Fruit fly (Drosophila melanogaster) whole organism, adult: ENCODE measurements around the gene S6k.

ENCODE experiments used
- CG1620 ChIP-seq: fragments of 200-800 bp; sonication (Bioruptor generic); optimal IDR thresholded peaks from 2 replicates; lab custom pipeline; 2016; ENCODE audit warnings: missing biosample characterization, missing genetic modification characterization
- Hr96 ChIP-seq: fragments of 200-800 bp; sonication (Bioruptor generic); optimal IDR thresholded peaks from 2 replicates; lab custom pipeline; 2016; ENCODE audit warnings: missing biosample characterization, missing genetic modification characterization
- kay ChIP-seq: fragments of 200-800 bp; sonication (Bioruptor generic); peaks from one replicate; lab custom pipeline; 2016; ENCODE audit warnings: missing biosample characterization, missing genetic modification characterization, borderline replicate concordance
- toe ChIP-seq: fragments of 200-800 bp; sonication (Bioruptor generic); optimal IDR thresholded peaks from 2 replicates; lab custom pipeline; 2016; ENCODE audit warnings: missing biosample characterization, missing genetic modification characterization

DNA sequence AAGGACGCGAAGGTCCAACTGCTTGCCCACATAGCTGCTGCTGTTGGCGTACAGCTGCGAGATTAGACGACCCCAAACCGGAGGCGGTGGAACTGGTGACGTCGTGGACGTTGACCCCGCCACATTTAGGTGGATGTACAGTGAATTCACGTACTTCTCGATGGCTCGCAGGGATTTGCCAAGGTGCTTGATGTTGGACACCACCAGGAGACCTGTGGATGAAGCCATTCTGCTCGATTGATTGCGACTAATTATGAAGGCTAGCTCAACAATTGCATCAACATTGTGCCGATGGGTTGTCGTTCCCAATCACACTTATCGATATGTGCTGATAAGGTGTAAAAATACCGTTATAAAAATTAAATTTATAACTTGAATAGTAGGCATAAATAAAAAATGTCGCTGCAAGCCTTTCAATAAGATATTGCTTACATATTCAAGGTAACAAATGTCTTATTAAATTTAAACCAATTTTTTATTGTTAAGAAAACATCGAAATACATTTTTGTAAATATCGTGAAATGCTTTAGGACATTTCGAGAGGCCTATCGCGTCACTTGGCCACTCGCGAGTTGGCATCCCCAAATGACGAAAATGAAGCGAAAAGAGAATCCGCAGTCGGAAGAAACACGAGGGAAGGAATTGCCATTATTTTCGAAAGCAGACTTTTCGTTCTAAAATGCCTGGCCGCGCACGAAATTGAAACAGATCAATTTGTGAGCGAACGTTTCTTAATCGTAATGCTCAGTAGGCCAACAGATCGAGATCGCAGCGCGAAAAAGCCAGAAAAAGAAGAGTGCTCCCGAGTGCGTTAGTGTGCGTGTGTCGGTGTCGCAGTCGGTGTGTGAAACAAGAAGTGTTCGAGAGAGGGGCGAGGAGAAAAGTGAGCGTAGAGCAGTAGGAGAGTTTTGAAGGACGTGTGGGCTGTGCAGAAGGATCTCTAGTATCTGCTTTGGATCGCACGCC is 41.9 kb downstream of the S6k start, which contains the start of the genes Ppat-Dpck and scny:
- no peak for TF ChIP-seq kay
- TF ChIP-seq Hr96 (GFP tag; lab: Kevin White, UChicago), result no peak
- no peak for TF ChIP-seq CG1620 (GFP tag; lab: Kevin White, UChicago)
- TF ChIP-seq toe (GFP tag; lab: Kevin White, UChicago), result no peak
